Worm (Caenorhabditis elegans): ENCODE data around the gene rmif-2.

The rmif-2 gene

DNA sequence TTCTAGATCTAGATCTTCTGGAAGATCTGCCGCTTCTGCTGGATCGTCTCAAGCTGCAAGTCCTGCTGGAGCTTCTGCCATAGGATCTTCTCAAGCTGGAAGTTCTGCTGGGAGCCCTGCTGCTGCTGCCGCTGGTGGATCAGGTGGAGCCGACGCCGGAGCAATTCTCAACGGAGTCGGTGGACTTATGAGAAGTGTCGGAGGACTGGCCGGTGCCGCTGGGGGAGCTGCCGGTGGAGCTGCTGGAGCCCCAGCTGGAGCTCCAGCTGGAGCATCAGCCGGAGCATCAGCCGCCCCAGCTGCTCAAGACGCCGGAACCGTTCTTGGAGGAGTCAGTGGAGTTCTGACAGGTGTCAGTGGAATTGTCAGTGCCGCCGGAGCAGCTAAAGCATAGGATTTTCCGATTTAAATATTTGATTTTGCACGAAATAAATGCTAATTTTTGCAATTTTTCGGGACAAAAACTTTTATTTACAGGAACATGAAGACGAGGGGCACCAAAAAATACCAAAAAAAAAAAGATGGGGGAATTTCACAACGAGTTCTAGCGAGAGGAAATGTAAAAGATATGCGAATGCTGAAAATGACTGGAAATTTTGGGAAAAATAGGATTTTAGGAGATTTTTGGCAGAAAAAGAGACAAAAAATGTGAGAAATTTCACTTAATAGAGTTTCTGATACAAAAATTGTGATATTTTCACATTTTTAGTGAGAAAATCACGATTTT, 50.2 kb downstream of the rmif-2 start:
- TF ChIP-seq hnd-1 (tag; optimal IDR thresholded peaks at IDR 0.05) (no peak), scrt-1 (GFP tag; IDR thresholded peaks at IDR 0.05) (no peak), ets-7 (tag; optimal IDR thresholded peaks at IDR 0.05) (no peak), ceh-36 (tag; optimal IDR thresholded peaks at IDR 0.05) (no peak), sea-1 (GFP tag; conservative IDR thresholded peaks at IDR 0.05) (no peak), F13C5.2 (tag; optimal IDR thresholded peaks at IDR 0.05) (no peak)

DNA sequence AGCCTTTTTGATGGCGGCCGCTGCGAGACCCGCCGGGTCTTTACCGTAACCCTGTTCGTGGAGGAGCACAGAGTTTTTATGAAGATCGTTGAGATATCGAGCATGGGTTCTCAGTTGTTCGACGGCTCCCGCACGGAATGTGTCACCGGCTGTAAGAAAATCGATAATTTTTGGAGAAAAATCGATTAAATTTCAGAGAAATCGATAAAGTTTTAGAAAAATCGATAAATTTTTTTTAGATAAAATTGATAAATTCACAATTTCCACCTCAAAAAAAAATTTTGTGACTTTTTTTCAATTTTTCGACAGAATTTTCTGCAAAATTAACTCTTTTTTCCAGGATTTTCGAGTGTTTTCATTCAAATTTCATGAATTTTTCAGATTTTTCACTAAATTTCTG, 52.4 kb downstream of the rmif-2 start:
- TF ChIP-seq tbx-37 (GFP tag; conservative IDR thresholded peaks at IDR 0.05) (no peak), ceh-13 (GFP tag; optimal IDR thresholded peaks at IDR 0.05) (no peak), hnd-1 (tag; optimal IDR thresholded peaks at IDR 0.05) (no peak), tbx-11 (GFP tag; IDR thresholded peaks at IDR 0.05) (no peak), aly-1 (tag; optimal IDR thresholded peaks at IDR 0.05) (no peak), ets-7 (tag; optimal IDR thresholded peaks at IDR 0.05) (no peak), F13C5.2 (tag; optimal IDR thresholded peaks at IDR 0.05) (no peak), hmg-4 (GFP tag; optimal IDR thresholded peaks at IDR 0.05) (no peak), ama-1 (optimal IDR thresholded peaks at IDR 0.05) (no peak), B0310.2 (tag; optimal IDR thresholded peaks at IDR 0.05) (no peak)

DNA sequence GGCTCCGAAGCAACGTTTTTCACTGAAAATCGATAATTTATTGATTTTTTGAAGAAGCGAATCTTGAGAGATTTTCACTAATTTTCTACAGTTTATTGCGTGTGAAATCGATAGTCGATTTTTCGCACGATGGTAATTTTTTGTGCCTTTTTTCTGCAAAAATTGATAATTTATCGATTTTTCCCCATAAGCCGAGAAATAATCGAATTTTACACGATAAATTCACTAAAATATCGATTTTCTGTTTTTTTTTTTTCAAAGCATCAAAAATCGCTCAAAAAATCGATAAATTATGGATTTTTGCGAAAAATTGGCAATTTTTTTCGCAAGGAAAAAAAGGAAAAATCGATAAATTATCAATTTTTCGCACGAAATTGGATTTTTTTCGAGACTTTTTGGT, 53.4 kb downstream of the rmif-2 start:
- TF ChIP-seq scrt-1 (GFP tag; IDR thresholded peaks at IDR 0.05) (no peak), tbx-11 (GFP tag; IDR thresholded peaks at IDR 0.05) (no peak), ceh-36 (tag; optimal IDR thresholded peaks at IDR 0.05) (no peak), aly-1 (tag; optimal IDR thresholded peaks at IDR 0.05) (no peak), ceh-13 (GFP tag; optimal IDR thresholded peaks at IDR 0.05) (no peak), F13C5.2 (tag; optimal IDR thresholded peaks at IDR 0.05) (no peak), flt-1 (GFP tag; IDR thresholded peaks at IDR 0.05) (no peak), tbx-37 (GFP tag; conservative IDR thresholded peaks at IDR 0.05) (no peak), hmg-4 (GFP tag; optimal IDR thresholded peaks at IDR 0.05) (no peak), ets-7 (tag; optimal IDR thresholded peaks at IDR 0.05) (no peak), tra-4 (tag; optimal IDR thresholded peaks at IDR 0.05) (no peak), B0310.2 (tag; optimal IDR thresholded peaks at IDR 0.05) (no peak), pes-1 (GFP tag; IDR thresholded peaks at IDR 0.05) (no peak), sea-1 (GFP tag; conservative IDR thresholded peaks at IDR 0.05) (no peak), ama-1 (optimal IDR thresholded peaks at IDR 0.05) (no peak), hmbx-1 (tag; optimal IDR thresholded peaks at IDR 0.05) (no peak)
